Fruit fly (Drosophila melanogaster): ENCODE results near the gene eEF1gamma.
A peak's percentile ranks its signal among the peaks of the same experiment; 100 is the strongest.

The eEF1gamma gene

dm6 chr3R:29219948-29220347, at the start of gene eEF1gamma (continued):
- TF ChIP-seq phol (tag; optimal IDR thresholded peaks at IDR 0.05) (peak; percentile 97), CG5245 (GFP tag; optimal IDR thresholded peaks at IDR 0.05) (peak; percentile 87), Side (GFP tag; optimal IDR thresholded peaks at IDR 0.05) (peak; percentile 97), CG4282 (GFP tag; optimal IDR thresholded peaks at IDR 0.05) (peak; percentile 82), CG34422 (GFP tag; IDR thresholded peaks at IDR 0.05) (peak; percentile 95), fu2 (GFP tag; optimal IDR thresholded peaks at IDR 0.05) (peak; percentile 90), Rfx (GFP tag; IDR thresholded peaks at IDR 0.05) (peak; percentile 98), fd96Cb (tag; optimal IDR thresholded peaks at IDR 0.05) (peak; percentile 79), CG10274 (GFP tag; optimal IDR thresholded peaks at IDR 0.05) (peak; percentile 92), CG34224 (GFP tag; IDR thresholded peaks at IDR 0.05; ENCODE audit: partially characterized antibody) (peak; percentile 91), chn (GFP tag; optimal IDR thresholded peaks at IDR 0.05) (peak; percentile 93), gce (GFP tag; IDR thresholded peaks at IDR 0.05) (peak; percentile 97), CG9215 (GFP tag; IDR thresholded peaks at IDR 0.05) (peak; percentile 76), ara (GFP tag; IDR thresholded peaks at IDR 0.05) (peak; percentile 90), CG11560 (tag; IDR thresholded peaks at IDR 0.05) (peak; percentile 69; the same call in 1 of the 3 replicates), CG12659 (GFP tag; optimal IDR thresholded peaks at IDR 0.05) (peak; percentile 98), nerfin-1 (tag; optimal IDR thresholded peaks at IDR 0.05) (peak; percentile 93), cas (GFP tag; IDR thresholded peaks at IDR 0.05) (peak; percentile 77), Oli (tag; optimal IDR thresholded peaks at IDR 0.05) (peak; percentile 90), TFAM (GFP tag; optimal IDR thresholded peaks at IDR 0.05) (peak; percentile 88), Mrtf (GFP tag; IDR thresholded peaks at IDR 0.05) (peak; percentile 86), CG12744 (GFP tag; optimal IDR thresholded peaks at IDR 0.05) (peak; percentile 95), CG8924 (tag; optimal IDR thresholded peaks at IDR 0.05) (peak; percentile 88), fd3F (GFP tag; optimal IDR thresholded peaks at IDR 0.05) (peak; percentile 93), Bdp1 (GFP tag; optimal IDR thresholded peaks at IDR 0.05) (peak; percentile 90), Dad (GFP tag; optimal IDR thresholded peaks at IDR 0.05) (peak; percentile 95), Opbp (GFP tag; IDR thresholded peaks at IDR 0.05; ENCODE audit: partially characterized antibody) (peak; percentile 94), CG33557 (GFP tag; optimal IDR thresholded peaks at IDR 0.05) (peak; percentile 95), CG18262 (tag; optimal IDR thresholded peaks at IDR 0.05) (peak; percentile 88), CG10565 (GFP tag; optimal IDR thresholded peaks at IDR 0.05) (peak; percentile 82), prd (optimal IDR thresholded peaks at IDR 0.05) (no peak), prd (GFP tag; IDR thresholded peaks at IDR 0.05) (peak; percentile 83), CG17802 (tag; optimal IDR thresholded peaks at IDR 0.05) (peak; percentile 82), luna (GFP tag; optimal IDR thresholded peaks at IDR 0.05) (peak; percentile 93), ranshi (GFP tag; IDR thresholded peaks at IDR 0.05) (peak; percentile 92), rib (GFP tag; IDR thresholded peaks at IDR 0.05) (peak; percentile 89), CG4854 (GFP tag; optimal IDR thresholded peaks at IDR 0.05) (peak; percentile 94), bbx (GFP tag; IDR thresholded peaks at IDR 0.05; ENCODE audit: partially characterized antibody) (peak; percentile 96), otp (GFP tag; IDR thresholded peaks at IDR 0.05) (peak; percentile 97), Poxn (GFP tag; IDR thresholded peaks at IDR 0.05) (peak; percentile 69), Abd-B (GFP tag; optimal IDR thresholded peaks at IDR 0.05) (peak; percentile 57), CG17912 (GFP tag; optimal IDR thresholded peaks at IDR 0.05) (peak; percentile 97), CoRest (tag; optimal IDR thresholded peaks at IDR 0.05) (peak; percentile 89), klu (GFP tag; IDR thresholded peaks at IDR 0.05) (peak; percentile 74; the same call in 1 of the 2 replicates), dm (GFP tag; optimal IDR thresholded peaks at IDR 0.05) (peak; percentile 98), knrl (GFP tag; IDR thresholded peaks at IDR 0.05; ENCODE audit: partially characterized antibody) (peak; percentile 94), Antp (GFP tag; optimal IDR thresholded peaks at IDR 0.05) (peak; percentile 78), CG31388 (GFP tag; optimal IDR thresholded peaks at IDR 0.05) (peak; percentile 60), Blimp-1 (GFP tag; optimal IDR thresholded peaks at IDR 0.05) (peak; percentile 71), az2 (GFP tag; optimal IDR thresholded peaks at IDR 0.05) (peak; percentile 84), slp2 (GFP tag; optimal IDR thresholded peaks at IDR 0.05) (peak; percentile 91)

Measured in whole organism, embryonic.